Fruit fly (Drosophila melanogaster) whole organism, embryonic: ENCODE results near the gene RpL32.

Source experiments
- Aef1 ChIP-seq: fragments of 200-800 bp; sonication (Bioruptor generic); IDR thresholded peaks from 3 replicates; pipeline ENCODE4 v1.3.6; 2022; ENCODE audit warnings: missing biosample characterization, missing genetic modification characterization
- Atf-2 ChIP-seq: fragments of 200-800 bp; sonication (Bioruptor generic); optimal IDR thresholded peaks from 2 replicates; lab custom pipeline; 2016; ENCODE audit warnings: missing biosample characterization, missing genetic modification characterization
- CG10321 ChIP-seq: fragments of 200-800 bp; sonication (Bioruptor generic); IDR thresholded peaks from 2 replicates; pipeline ENCODE4 v1.3.6; 2022; ENCODE audit warnings: missing biosample characterization, missing genetic modification characterization
- CG10543 ChIP-seq: fragments of 200-800 bp; sonication (Bioruptor generic); optimal IDR thresholded peaks from 3 replicates; lab custom pipeline; 2017; ENCODE audit warnings: missing biosample characterization, mild to moderate bottlenecking, missing genetic modification characterization, moderate library complexity
- CG10959 ChIP-seq: fragments of 200-800 bp; sonication (Bioruptor generic); IDR thresholded peaks from 2 replicates; pipeline ENCODE4 v1.3.6; 2022; ENCODE audit warnings: missing biosample characterization, missing genetic modification characterization
- CG11695 ChIP-seq: fragments of 200-800 bp; sonication (Bioruptor generic); IDR thresholded peaks from 3 replicates; pipeline ENCODE4 v1.3.6; 2022; ENCODE audit warnings: missing biosample characterization, missing genetic modification characterization
- CG12744 ChIP-seq: fragments of 200-800 bp; sonication (Bioruptor generic); optimal IDR thresholded peaks from 2 replicates; lab custom pipeline; 2016; ENCODE audit warnings: missing biosample characterization, missing genetic modification characterization
- CG13775 ChIP-seq: fragments of 200-800 bp; sonication (Bioruptor generic); optimal IDR thresholded peaks from 3 replicates; lab custom pipeline; 2017; ENCODE audit warnings: missing biosample characterization, mild to moderate bottlenecking, missing genetic modification characterization
- CG14710 ChIP-seq: fragments of 200-800 bp; sonication (Bioruptor generic); optimal IDR thresholded peaks from 3 replicates; lab custom pipeline; 2019; ENCODE audit warnings: missing biosample characterization, mild to moderate bottlenecking, missing genetic modification characterization, moderate library complexity
- CG17829 ChIP-seq: fragments of 200-800 bp; optimal IDR thresholded peaks from 2 replicates; lab custom pipeline; 2019; ENCODE audit warnings: missing biosample characterization, mild to moderate bottlenecking, missing genetic modification characterization, moderate library complexity
- CG17912 ChIP-seq: fragments of 200-800 bp; sonication (Bioruptor generic); optimal IDR thresholded peaks from 2 replicates; lab custom pipeline; 2018; ENCODE audit warnings: missing biosample characterization, mild to moderate bottlenecking, missing genetic modification characterization
- CG18011 ChIP-seq: fragments of 200-800 bp; sonication (Bioruptor generic); optimal IDR thresholded peaks from 2 replicates; lab custom pipeline; 2017; ENCODE audit warnings: missing biosample characterization, missing genetic modification characterization, mild to moderate bottlenecking, moderate library complexity, missing genotype
- CG2129 ChIP-seq: fragments of 200-800 bp; sonication (Bioruptor generic); IDR thresholded peaks from 2 replicates; pipeline ENCODE4 v1.3.6; 2022; ENCODE audit warnings: missing biosample characterization, missing genetic modification characterization; ENCODE audit not compliant: partially characterized antibody
- CG2889 ChIP-seq: fragments of 200-800 bp; sonication (Bioruptor generic); IDR thresholded peaks from 3 replicates; pipeline ENCODE4 v1.3.6; 2022; ENCODE audit warnings: missing biosample characterization, missing genetic modification characterization
- CG30403 ChIP-seq: fragments of 200-800 bp; sonication (Bioruptor generic); optimal IDR thresholded peaks from 3 replicates; lab custom pipeline; 2016; ENCODE audit warnings: missing biosample characterization, missing genetic modification characterization
- CG30431 ChIP-seq: fragments of 200-800 bp; sonication (Bioruptor generic); optimal IDR thresholded peaks from 2 replicates; lab custom pipeline; 2017; ENCODE audit warnings: missing biosample characterization, missing genetic modification characterization
- CG3065 ChIP-seq: fragments of 200-800 bp; sonication (Bioruptor generic); optimal IDR thresholded peaks from 2 replicates; lab custom pipeline; 2016; ENCODE audit warnings: missing biosample characterization, missing genetic modification characterization
- CG33213 ChIP-seq: fragments of 200-800 bp; sonication (Bioruptor generic); optimal IDR thresholded peaks from 3 replicates; lab custom pipeline; 2016; ENCODE audit warnings: missing biosample characterization, missing genetic modification characterization
- CG4328 ChIP-seq: fragments of 200-800 bp; sonication (Bioruptor generic); optimal IDR thresholded peaks from 3 replicates; lab custom pipeline; 2017; ENCODE audit warnings: missing biosample characterization, missing genetic modification reagents, missing genetic modification characterization
- CG7372 ChIP-seq: fragments of 200-800 bp; sonication (Bioruptor generic); IDR thresholded peaks from 2 replicates; pipeline ENCODE4 v1.3.6; 2022; ENCODE audit warnings: missing biosample characterization, missing genetic modification characterization
- D19A ChIP-seq: fragments of 200-800 bp; optimal IDR thresholded peaks from 3 replicates; lab custom pipeline; 2019; ENCODE audit warnings: missing biosample characterization, mild to moderate bottlenecking, missing genetic modification characterization, moderate library complexity
- D19B ChIP-seq: fragments of 200-800 bp; sonication (Bioruptor generic); optimal IDR thresholded peaks from 2 replicates; lab custom pipeline; 2017; ENCODE audit warnings: missing biosample characterization, mild to moderate bottlenecking, missing genetic modification characterization
- Dll ChIP-seq: fragments of 200-800 bp; sonication (Bioruptor generic); IDR thresholded peaks from 4 replicates; pipeline ENCODE4 v1.3.6; 2022; ENCODE audit warnings: missing biosample characterization, missing genetic modification characterization; ENCODE audit not compliant: partially characterized antibody
- Dref ChIP-seq: fragments of 200-800 bp; sonication (Bioruptor generic); IDR thresholded peaks from 2 replicates; pipeline ENCODE4 v1.3.6; 2022; ENCODE audit warnings: missing biosample characterization, missing genetic modification characterization
- Mad ChIP-seq: fragments of 200-800 bp; sonication (Bioruptor generic); optimal IDR thresholded peaks from 2 replicates; lab custom pipeline; 2016; ENCODE audit warnings: missing biosample characterization, missing genetic modification characterization
- Max ChIP-seq: fragments of 200-800 bp; sonication (Bioruptor generic); optimal IDR thresholded peaks from 2 replicates; lab custom pipeline; 2016; ENCODE audit warnings: missing biosample characterization, mild to moderate bottlenecking, missing genetic modification characterization
- Rx ChIP-seq: fragments of 200-800 bp; sonication (Bioruptor generic); IDR thresholded peaks from 2 replicates; pipeline ENCODE4 v1.3.6; 2022; ENCODE audit warnings: missing biosample characterization, missing genetic modification characterization
- Sox102F ChIP-seq: fragments of 200-800 bp; sonication (Bioruptor generic); optimal IDR thresholded peaks from 2 replicates; lab custom pipeline; 2018; ENCODE audit warnings: missing biosample characterization, mild to moderate bottlenecking, missing genetic modification characterization, moderate library complexity
- abd-A ChIP-seq: fragments of 200-800 bp; sonication (Bioruptor generic); optimal IDR thresholded peaks from 3 replicates; lab custom pipeline; 2019; ENCODE audit warnings: missing biosample characterization, mild to moderate bottlenecking, missing genetic modification characterization, moderate library complexity
- ase ChIP-seq: fragments of 200-800 bp; sonication (Bioruptor generic); IDR thresholded peaks from 3 replicates; pipeline ENCODE4 v1.3.6; 2022; ENCODE audit warnings: missing biosample characterization, missing genetic modification characterization
- az2 ChIP-seq: fragments of 200-800 bp; sonication (Bioruptor generic); optimal IDR thresholded peaks from 3 replicates; lab custom pipeline; 2016; ENCODE audit warnings: missing biosample characterization, missing genetic modification characterization
- cato ChIP-seq: fragments of 200-800 bp; sonication (Bioruptor generic); optimal IDR thresholded peaks from 2 replicates; lab custom pipeline; 2016; ENCODE audit warnings: missing biosample characterization, missing genetic modification characterization, borderline replicate concordance
- croc ChIP-seq: fragments of 200-800 bp; sonication (Bioruptor generic); conservative IDR thresholded peaks from 3 replicates; pipeline ENCODE4 v1.3.6; 2022; ENCODE audit warnings: missing biosample characterization, missing genetic modification characterization
- dpn ChIP-seq, 2 experiments: fragments of 200-800 bp; sonication (Bioruptor generic); optimal IDR thresholded peaks; 3 replicates each; lab custom pipeline; 2016; ENCODE audit warnings: missing biosample characterization in 2 of 2, missing genetic modification characterization in 2 of 2
- dysf ChIP-seq: fragments of 200-800 bp; sonication (Bioruptor generic); IDR thresholded peaks from 3 replicates; pipeline ENCODE4 v1.3.6; 2022; ENCODE audit warnings: missing biosample characterization, missing genetic modification characterization
- ems ChIP-seq: fragments of 200-800 bp; sonication (Bioruptor generic); optimal IDR thresholded peaks from 3 replicates; lab custom pipeline; 2016; ENCODE audit warnings: missing biosample characterization, missing genetic modification characterization
- eve ChIP-seq, 2 experiments: fragments of >200 bp; optimal IDR thresholded peaks; 2 replicates each; lab custom pipeline; 2017; ENCODE audit warnings: missing biosample characterization in 2 of 2, missing genetic modification characterization in 2 of 2
- ind ChIP-seq: fragments of 200-800 bp; sonication (Bioruptor generic); optimal IDR thresholded peaks from 3 replicates; lab custom pipeline; 2016; ENCODE audit warnings: missing biosample characterization, missing genetic modification characterization
- insv ChIP-seq, 2 experiments: fragments of 200-800 bp; sonication (Bioruptor generic); optimal IDR thresholded peaks; 3 replicates each; lab custom pipeline; 2016 to 2018; ENCODE audit warnings: missing biosample characterization in 2 of 2, missing genetic modification characterization in 2 of 2
- lab ChIP-seq: fragments of 200-800 bp; sonication (Bioruptor generic); optimal IDR thresholded peaks from 3 replicates; lab custom pipeline; 2017; ENCODE audit warnings: missing biosample characterization, missing genetic modification characterization, mild to moderate bottlenecking, moderate library complexity, missing genetic modification reagents
- lbe ChIP-seq: fragments of 200-800 bp; sonication (Bioruptor generic); optimal IDR thresholded peaks from 2 replicates; lab custom pipeline; 2016; ENCODE audit warnings: missing biosample characterization, mild to moderate bottlenecking, missing genetic modification characterization
- onecut ChIP-seq: fragments of 200-800 bp; sonication (Bioruptor generic); IDR thresholded peaks from 2 replicates; pipeline ENCODE4 v1.3.6; 2022; ENCODE audit warnings: missing biosample characterization, missing genetic modification characterization
- pfk ChIP-seq: fragments of 200-800 bp; sonication (Bioruptor generic); optimal IDR thresholded peaks from 2 replicates; lab custom pipeline; 2018; ENCODE audit warnings: missing biosample characterization, mild to moderate bottlenecking, missing genetic modification characterization, moderate library complexity
- sens-2 ChIP-seq: fragments of 200-800 bp; sonication (Bioruptor generic); IDR thresholded peaks from 2 replicates; pipeline ENCODE4 v1.3.6; 2022; ENCODE audit warnings: missing biosample characterization, missing genetic modification characterization
- sima ChIP-seq: fragments of 200-800 bp; sonication (Bioruptor generic); optimal IDR thresholded peaks from 2 replicates; lab custom pipeline; 2016; ENCODE audit warnings: missing biosample characterization, missing genetic modification characterization
- sr ChIP-seq: fragments of 200-800 bp; sonication (Bioruptor generic); IDR thresholded peaks from 3 replicates; pipeline ENCODE4 v1.3.6; 2022; ENCODE audit warnings: missing biosample characterization, missing genetic modification characterization
- zen2 ChIP-seq: fragments of 200-800 bp; sonication (Bioruptor generic); IDR thresholded peaks from 3 replicates; pipeline ENCODE4 v1.3.6; 2022; ENCODE audit warnings: missing biosample characterization, missing genetic modification characterization; ENCODE audit not compliant: partially characterized antibody
- zfh2 ChIP-seq: fragments of 200-800 bp; sonication (Bioruptor generic); optimal IDR thresholded peaks from 2 replicates; lab custom pipeline; 2016; ENCODE audit warnings: missing biosample characterization, missing genetic modification characterization

RpL32 gene

DNA sequence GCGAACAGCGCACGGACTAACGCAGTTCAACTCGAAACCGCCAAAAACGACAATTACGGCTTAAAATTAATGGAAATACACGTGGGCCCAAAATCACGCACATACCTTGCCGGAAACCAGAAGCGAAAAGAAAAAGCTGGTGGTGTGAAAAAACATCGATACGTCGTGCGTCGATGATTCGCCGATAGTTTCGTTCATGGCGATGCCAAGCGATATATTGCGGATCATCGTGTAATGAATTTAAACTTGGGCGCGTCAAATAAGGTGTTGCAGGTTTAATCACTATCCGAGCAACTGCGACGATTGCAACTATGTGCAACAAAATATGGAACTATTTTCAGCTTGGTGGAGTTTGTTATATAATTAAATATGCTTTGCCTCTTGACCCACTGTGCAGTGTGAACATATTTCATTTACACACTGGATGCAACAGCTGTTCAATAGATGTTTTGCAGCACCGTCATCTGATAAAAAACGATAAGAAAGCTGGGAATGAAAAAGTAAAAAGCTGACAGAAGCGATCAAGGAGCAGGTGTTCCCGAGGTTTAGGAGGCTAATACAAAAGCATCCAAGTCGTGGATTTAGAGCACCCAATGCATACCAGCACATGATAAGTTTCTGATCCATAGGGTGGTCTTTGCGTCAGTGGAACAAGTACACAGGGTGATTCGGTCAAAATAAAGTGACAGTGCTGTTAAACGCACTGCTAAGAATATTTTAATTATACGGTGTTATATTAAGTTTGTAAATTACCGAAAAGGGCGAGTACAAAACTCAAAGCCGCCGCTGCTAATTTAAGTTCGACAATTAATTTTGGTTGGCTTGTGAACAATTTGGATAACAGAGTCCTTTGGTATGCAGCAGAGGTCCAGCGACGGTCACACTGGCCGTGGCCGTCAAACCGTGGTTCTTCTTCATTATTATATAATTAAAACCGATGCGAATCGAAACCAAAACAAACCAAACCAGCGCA, at the start of gene RpL32, which contains the start of gene CG7943 (continued):
- TF ChIP-seq insv (GFP tag; optimal IDR thresholded peaks at IDR 0.05; lab: Kevin White, UChicago) (peak in 1 of 2 experiments; percentile 74), Mad (GFP tag; lab: Kevin White, UChicago) (peak; percentile 89), sr (GFP tag; lab: Robert Waterston, UW) (peak; percentile 89), CG11695 (GFP tag; lab: Robert Waterston, UW) (peak; percentile 94), CG3065 (GFP tag; lab: Kevin White, UChicago) (peak; percentile 74), CG30431 (GFP tag; lab: Kevin White, UChicago) (peak; percentile 71), CG17829 (tag; lab: Kevin White, UChicago) (peak; percentile 93), zfh2 (peak; percentile 96), croc (GFP tag; lab: Robert Waterston, UW) (peak; percentile 87), sima (peak; percentile 97), CG2129 (GFP tag; lab: Robert Waterston, UW) (peak; percentile 100), Dll (GFP tag; lab: Robert Waterston, UW) (peak; percentile 100), eve (GFP tag; optimal IDR thresholded peaks at IDR 0.05; lab: Kevin White, UChicago) (peak in 1 of 2 experiments; percentile 77), CG10959 (GFP tag; lab: Robert Waterston, UW) (peak; percentile 91), dpn (GFP tag; optimal IDR thresholded peaks at IDR 0.05; lab: Kevin White, UChicago) (peak; percentile 83 to 98), CG10321 (GFP tag; lab: Robert Waterston, UW) (peak; percentile 68), Max (GFP tag; lab: Kevin White, UChicago) (peak; percentile 97), D19B (GFP tag; lab: Kevin White, UChicago) (peak; percentile 85), D19A (tag; lab: Kevin White, UChicago) (peak; percentile 77), lbe (GFP tag; lab: Kevin White, UChicago) (peak; percentile 95), CG33213 (peak; percentile 96), abd-A (tag; lab: Kevin White, UChicago) (no peak), Sox102F (GFP tag; lab: Kevin White, UChicago) (peak; percentile 78), ind (GFP tag; lab: Kevin White, UChicago) (peak; percentile 97), cato (peak; percentile 74), CG2889 (GFP tag; lab: Robert Waterston, UW) (peak; percentile 88), CG10543 (GFP tag; lab: Kevin White, UChicago) (peak; percentile 97), CG30403 (peak; percentile 94), dysf (GFP tag; lab: Robert Waterston, UW) (peak; percentile 96), zen2 (GFP tag; lab: Robert Waterston, UW) (peak; percentile 100), CG4328 (GFP tag; lab: Kevin White, UChicago) (peak; percentile 94), CG17912 (peak; percentile 62), az2 (peak; percentile 70), ase (GFP tag; lab: Robert Waterston, UW) (peak; percentile 94), lab (GFP tag; lab: Kevin White, UChicago) (peak; percentile 98), onecut (peak; percentile 90), pfk (GFP tag; lab: Kevin White, UChicago) (peak; percentile 80), CG12744 (GFP tag; lab: Kevin White, UChicago) (peak; percentile 77), CG14710 (tag; lab: Kevin White, UChicago) (peak; percentile 96), Aef1 (GFP tag; lab: Robert Waterston, UW) (peak; percentile 96), CG18011 (GFP tag; lab: Kevin White, UChicago) (peak; percentile 77), ems (GFP tag; lab: Kevin White, UChicago) (peak; percentile 97), sens-2 (GFP tag; lab: Robert Waterston, UW) (peak; percentile 96), CG7372 (GFP tag; lab: Robert Waterston, UW) (peak; percentile 94), CG13775 (GFP tag; lab: Kevin White, UChicago) (peak; percentile 98), Dref (GFP tag; lab: Robert Waterston, UW) (peak; percentile 89), Atf-2 (GFP tag; lab: Kevin White, UChicago) (peak; percentile 80), Rx (GFP tag; lab: Robert Waterston, UW) (peak; percentile 93)
